Fruit fly (Drosophila melanogaster): ENCODE results near the gene Or10a.
A peak's percentile ranks its signal among the peaks of the same experiment; 100 is the strongest.

The Or10a gene

dm6 chrX:11452846-11453391 is 35.7 kb upstream of the Or10a start (continued):
- no peak for TF ChIP-seq CG4282 (GFP tag; optimal IDR thresholded peaks at IDR 0.05)
- peak; percentile 57 for TF ChIP-seq Ets97D (GFP tag; optimal IDR thresholded peaks at IDR 0.05)
- peak; percentile 58 for TF ChIP-seq CG18619 (GFP tag; optimal IDR thresholded peaks at IDR 0.05)
- TF ChIP-seq CG6813 (GFP tag; optimal IDR thresholded peaks at IDR 0.05): peak; percentile 73
- TF ChIP-seq Oli (tag; optimal IDR thresholded peaks at IDR 0.05): peak; percentile 60
- no peak for TF ChIP-seq Hey (tag; optimal IDR thresholded peaks at IDR 0.05)
- TF ChIP-seq Drgx (GFP tag; IDR thresholded peaks at IDR 0.05): peak; percentile 95
- peak; percentile 73; the same call in 2 of the 3 replicates for TF ChIP-seq CG2889 (GFP tag; IDR thresholded peaks at IDR 0.05)
- peak; percentile 67 for TF ChIP-seq fd96Cb (tag; optimal IDR thresholded peaks at IDR 0.05)
- no peak for TF ChIP-seq CG5245 (GFP tag; optimal IDR thresholded peaks at IDR 0.05)
- TF ChIP-seq CG18262 (tag; optimal IDR thresholded peaks at IDR 0.05): peak; percentile 67
- peak; percentile 83 for TF ChIP-seq chn (GFP tag; optimal IDR thresholded peaks at IDR 0.05)
- TF ChIP-seq Pdp1 (GFP tag; optimal IDR thresholded peaks at IDR 0.05): peak; percentile 76 to 86
- no peak for TF ChIP-seq CG17912 (GFP tag; optimal IDR thresholded peaks at IDR 0.05)
- TF ChIP-seq pita (GFP tag; optimal IDR thresholded peaks at IDR 0.05): no peak
- peak; percentile 64 for TF ChIP-seq CG12659 (GFP tag; optimal IDR thresholded peaks at IDR 0.05)
- peak; percentile 77 for TF ChIP-seq caup (GFP tag; optimal IDR thresholded peaks at IDR 0.05; ENCODE audit: severe bottlenecking)
- TF ChIP-seq CG10565 (GFP tag; optimal IDR thresholded peaks at IDR 0.05): no peak
- no peak for TF ChIP-seq CG16813 (GFP tag; IDR thresholded peaks at IDR 0.05; ENCODE audit: partially characterized antibody)
- peak; percentile 46 for TF ChIP-seq Atf3 (GFP tag; optimal IDR thresholded peaks at IDR 0.05)
- TF ChIP-seq salm (tag; optimal IDR thresholded peaks at IDR 0.05): peak; percentile 23
- peak; percentile 62 for TF ChIP-seq disco-r (GFP tag; optimal IDR thresholded peaks at IDR 0.05)
- TF ChIP-seq CG14667 (GFP tag; IDR thresholded peaks at IDR 0.05): peak; percentile 73
- peak; percentile 20 for TF ChIP-seq CG8281 (tag; optimal IDR thresholded peaks at IDR 0.05)
- TF ChIP-seq CG9609 (GFP tag; optimal IDR thresholded peaks at IDR 0.05): peak; percentile 55
- TF ChIP-seq dati (GFP tag; IDR thresholded peaks at IDR 0.05): peak; percentile 64; the same call in 1 of the 2 replicates
- no peak for TF ChIP-seq twi (tag; optimal IDR thresholded peaks at IDR 0.05)
- TF ChIP-seq ara (GFP tag; IDR thresholded peaks at IDR 0.05): peak; percentile 87
- TF ChIP-seq dysf (GFP tag; IDR thresholded peaks at IDR 0.05): peak; percentile 85
- TF ChIP-seq CG16779 (GFP tag; IDR thresholded peaks at IDR 0.05): peak; percentile 43; the same call in 1 of the 2 replicates
- TF ChIP-seq CG13287 (GFP tag; IDR thresholded peaks at IDR 0.05; ENCODE audit: partially characterized antibody): peak; percentile 28; the same call in 1 of the 2 replicates
- TF ChIP-seq mld (GFP tag; IDR thresholded peaks at IDR 0.05; ENCODE audit: partially characterized antibody): no peak
- peak; percentile 65 for TF ChIP-seq tin (GFP tag; optimal IDR thresholded peaks at IDR 0.05)
- peak; percentile 73; the same call in 2 of the 3 replicates for TF ChIP-seq CG3726 (GFP tag; IDR thresholded peaks at IDR 0.05)
- TF ChIP-seq cad (GFP tag; optimal IDR thresholded peaks at IDR 0.05): no peak
- TF ChIP-seq HmgZ (tag; optimal IDR thresholded peaks at IDR 0.05): peak; percentile 45
- peak; percentile 77 for TF ChIP-seq Hsf (GFP tag; optimal IDR thresholded peaks at IDR 0.05)
- TF ChIP-seq Vsx1 (GFP tag; optimal IDR thresholded peaks at IDR 0.05): no peak
- TF ChIP-seq repo (GFP tag; optimal IDR thresholded peaks at IDR 0.05): peak; percentile 30
- peak; percentile 57 for TF ChIP-seq stwl (tag; optimal IDR thresholded peaks at IDR 0.05)
- TF ChIP-seq CG14014 (GFP tag; IDR thresholded peaks at IDR 0.05): peak; percentile 84
- TF ChIP-seq CG11723 (GFP tag; optimal IDR thresholded peaks at IDR 0.05): peak; percentile 63
- peak; percentile 62 for TF ChIP-seq CG10267 (tag; optimal IDR thresholded peaks at IDR 0.05)
- peak; percentile 82 for TF ChIP-seq B-H1 (GFP tag; IDR thresholded peaks at IDR 0.05)
- peak; percentile 78 for TF ChIP-seq sob (GFP tag; IDR thresholded peaks at IDR 0.05)
- TF ChIP-seq CG15696 (tag; optimal IDR thresholded peaks at IDR 0.05): no peak
- peak; percentile 52 for TF ChIP-seq Six4 (GFP tag; optimal IDR thresholded peaks at IDR 0.05)
- TF ChIP-seq E2f1 (GFP tag; IDR thresholded peaks at IDR 0.05): peak; percentile 89
- no peak for TF ChIP-seq CG3838 (GFP tag; optimal IDR thresholded peaks at IDR 0.05)
- TF ChIP-seq CG17385 (GFP tag; optimal IDR thresholded peaks at IDR 0.05): peak; percentile 62
